Worm (Caenorhabditis elegans) whole organism, midembryonic: ENCODE data around the gene cyp-25A1.

ENCODE experiments used
- T22C8.4 ChIP-seq: fragments of 200-800 bp; sonication (Bioruptor generic); IDR thresholded peaks from 2 replicates; pipeline ENCODE4 v1.3.6; 2022; ENCODE audit warnings: missing genetic modification characterization, missing compliant biosample characterization
- cog-1 ChIP-seq: sonication (generic microtip); optimal IDR thresholded peaks from 2 replicates; lab custom pipeline; 2016; ENCODE audit warnings: missing genetic modification characterization, missing compliant biosample characterization
- flt-1 ChIP-seq: fragments of 200-800 bp; sonication (Bioruptor generic); IDR thresholded peaks from 2 replicates; pipeline ENCODE4 v1.3.6; 2022; ENCODE audit warnings: missing genetic modification characterization, missing compliant biosample characterization
- klf-2 ChIP-seq: fragments of 200-800 bp; sonication (Bioruptor generic); conservative IDR thresholded peaks from 2 replicates; pipeline ENCODE4 v1.3.6; 2022; ENCODE audit warnings: missing genetic modification reagents, missing genetic modification characterization, missing compliant biosample characterization
- med-1 ChIP-seq: sonication (generic microtip); optimal IDR thresholded peaks from 2 replicates; lab custom pipeline; 2017; ENCODE audit warnings: missing genetic modification characterization, mild to moderate bottlenecking, missing compliant biosample characterization, antibody characterized with exemption, missing genetic modification reagents; ENCODE audit not compliant: insufficient read depth
- ref-1 ChIP-seq: fragments of 200-800 bp; sonication (Bioruptor generic); conservative IDR thresholded peaks from 2 replicates; pipeline ENCODE4 v1.3.6; 2022; ENCODE audit warnings: missing genetic modification reagents, missing genetic modification characterization, missing compliant biosample characterization
- tab-1 ChIP-seq: fragments of 200-800 bp; sonication (Bioruptor generic); IDR thresholded peaks from 2 replicates; pipeline ENCODE4 v1.3.6; 2022; ENCODE audit warnings: missing genetic modification characterization, missing compliant biosample characterization
- ztf-23 ChIP-seq: fragments of 200-800 bp; sonication (Bioruptor generic); IDR thresholded peaks from 2 replicates; pipeline ENCODE4 v1.3.6; 2022; ENCODE audit warnings: missing genetic modification reagents, missing genetic modification characterization, missing compliant biosample characterization
- ztf-29 ChIP-seq: fragments of 200-800 bp; sonication (Bioruptor generic); IDR thresholded peaks from 2 replicates; pipeline ENCODE4 v1.3.6; 2022; ENCODE audit warnings: missing genetic modification reagents, missing genetic modification characterization, missing compliant biosample characterization

Gene cyp-25A1

DNA sequence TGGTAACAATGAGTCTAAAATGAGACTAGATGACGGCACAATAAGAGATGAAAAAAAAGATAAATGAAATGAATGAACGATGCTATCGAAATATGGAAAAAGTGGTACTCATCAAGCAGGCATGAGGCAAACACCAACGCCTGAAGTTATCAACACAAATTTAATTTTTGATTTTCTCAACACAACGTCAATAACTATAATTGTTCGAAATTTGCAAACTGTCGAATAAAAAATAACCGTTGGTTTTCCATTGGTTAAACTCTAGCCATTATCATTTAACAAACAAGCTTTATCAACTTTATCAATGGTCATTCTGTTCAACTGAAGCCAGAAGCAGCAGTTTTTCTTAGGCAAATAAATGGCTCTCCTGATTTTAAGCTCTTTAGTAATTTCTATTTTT lies at the start of gene cyp-25A1:
Gene cyp-25A1, plus strand, starts transcription at position 301 of the 400 bp plus-strand sequence.
- TF ChIP-seq flt-1 (GFP tag; lab: Robert Waterston, UW) (no peak), med-1 (GFP tag; lab: Kevin White, UChicago) (no peak)

- no peak for TF ChIP-seq med-1 (GFP tag; lab: Kevin White, UChicago)
- no peak for TF ChIP-seq T22C8.4 (GFP tag; lab: Robert Waterston, UW)
- no peak for TF ChIP-seq ref-1 (GFP tag; lab: Robert Waterston, UW)
- TF ChIP-seq flt-1 (GFP tag; lab: Robert Waterston, UW): no peak
- TF ChIP-seq ztf-29 (GFP tag; lab: Robert Waterston, UW): no peak
- TF ChIP-seq tab-1 (GFP tag; lab: Robert Waterston, UW): no peak
- TF ChIP-seq ztf-23: no peak
- TF ChIP-seq klf-2 (GFP tag; lab: Robert Waterston, UW): no peak
Measured at ce11 chrIII:3782853-3783252, 49.5 kb upstream of the cyp-25A1 start.

ce11 chrIII:3783914-3784313 lies 48.5 kb upstream of the cyp-25A1 start:
- TF ChIP-seq ref-1 (GFP tag; lab: Robert Waterston, UW) (no peak), klf-2 (GFP tag; lab: Robert Waterston, UW) (no peak), flt-1 (GFP tag; lab: Robert Waterston, UW) (no peak)

- TF ChIP-seq ref-1 (GFP tag; lab: Robert Waterston, UW): no peak
- TF ChIP-seq ztf-29 (GFP tag; lab: Robert Waterston, UW): peak; percentile 32; the same call in 1 of the 2 replicates
Measured at ce11 chrIII:3785094-3785493, 47.3 kb upstream of the cyp-25A1 start.

DNA sequence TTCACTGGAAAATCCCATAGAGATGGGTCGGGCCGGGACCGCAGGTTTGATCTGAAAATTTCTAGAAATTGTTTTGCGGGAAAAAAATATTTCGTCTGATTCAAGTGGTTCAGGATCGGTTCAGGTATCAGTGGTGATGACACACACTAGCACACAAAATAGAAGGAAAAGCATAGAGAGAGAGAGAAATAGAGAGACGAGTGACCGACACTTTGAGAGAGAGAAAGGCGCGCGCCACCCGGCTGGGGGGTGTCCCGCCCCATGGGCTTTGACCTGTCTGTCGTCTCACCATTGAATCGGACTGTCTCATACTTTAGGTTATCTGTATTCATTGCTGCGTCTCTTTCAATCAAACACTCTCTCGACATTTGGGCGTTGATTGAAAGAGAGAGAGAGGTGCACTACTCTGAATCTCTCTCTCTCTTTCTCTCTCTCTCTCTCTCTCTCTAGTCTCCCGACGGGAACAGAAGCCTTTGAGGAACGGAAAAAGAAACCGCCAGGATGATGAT lies 45.9 kb upstream of the cyp-25A1 start, which contains the start of gene acy-3:
Gene acy-3, minus strand, starts transcription at position 51 of the 509 bp plus-strand sequence.
- TF ChIP-seq tab-1 (GFP tag; lab: Robert Waterston, UW): 0 out of 2 replicates have a peak, but pooled peaks have one; percentile 27
- no peak for TF ChIP-seq flt-1 (GFP tag; lab: Robert Waterston, UW)

DNA sequence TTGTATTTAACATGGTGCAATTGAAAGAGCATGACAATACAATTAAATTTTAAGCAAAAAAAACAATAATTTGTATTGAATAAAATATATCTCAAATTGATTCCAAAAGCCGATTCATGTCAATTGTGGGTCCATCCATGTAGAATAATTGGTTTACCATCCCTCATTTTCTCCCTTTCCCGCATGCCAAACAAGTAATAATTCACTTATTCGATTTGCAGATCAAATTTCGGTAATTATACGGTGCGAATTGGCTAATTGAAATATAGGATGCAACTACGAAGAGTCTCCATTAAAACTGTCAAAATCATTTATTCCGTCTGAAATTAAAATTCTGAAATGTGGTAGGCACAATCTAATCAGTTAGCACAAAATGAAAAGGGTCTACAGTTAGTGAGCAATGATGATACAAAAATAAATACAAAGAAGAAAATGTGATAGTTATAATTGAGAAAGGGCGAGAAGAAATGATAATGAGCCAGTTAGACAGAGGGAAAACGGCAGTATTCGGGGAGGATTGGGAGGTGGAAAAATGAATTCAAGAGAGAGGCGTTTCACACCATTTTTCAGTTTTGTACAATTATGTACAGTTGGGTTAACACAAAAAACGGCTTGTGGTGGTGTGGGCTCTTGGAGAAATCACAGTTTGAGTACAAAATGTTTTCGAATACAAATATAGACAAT lies 42.6 kb upstream of the cyp-25A1 start:
- no peak for TF ChIP-seq klf-2 (GFP tag; lab: Robert Waterston, UW)
- no peak for TF ChIP-seq ztf-29 (GFP tag; lab: Robert Waterston, UW)

DNA sequence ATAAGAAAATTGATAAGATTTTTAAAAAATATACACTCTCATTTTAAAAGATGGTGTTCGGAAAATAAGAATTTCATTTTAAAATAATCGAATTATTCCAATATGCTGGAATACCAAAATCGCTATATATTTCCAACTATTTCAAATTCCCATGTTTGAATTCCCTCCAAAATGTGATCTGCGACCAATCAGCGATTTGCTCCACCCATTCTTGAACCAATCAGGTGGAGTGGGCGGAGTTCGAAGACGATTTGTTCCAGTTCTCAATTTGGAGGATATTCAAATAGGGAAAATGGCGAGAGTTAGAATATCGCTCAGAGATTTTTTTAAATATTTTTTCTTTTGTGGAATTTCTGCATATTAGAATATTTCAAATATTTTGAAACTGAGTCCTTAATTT lies 41.5 kb upstream of the cyp-25A1 start:
- TF ChIP-seq cog-1 (tag; lab: Kevin White, UChicago) (no peak), flt-1 (GFP tag; lab: Robert Waterston, UW) (no peak)

DNA sequence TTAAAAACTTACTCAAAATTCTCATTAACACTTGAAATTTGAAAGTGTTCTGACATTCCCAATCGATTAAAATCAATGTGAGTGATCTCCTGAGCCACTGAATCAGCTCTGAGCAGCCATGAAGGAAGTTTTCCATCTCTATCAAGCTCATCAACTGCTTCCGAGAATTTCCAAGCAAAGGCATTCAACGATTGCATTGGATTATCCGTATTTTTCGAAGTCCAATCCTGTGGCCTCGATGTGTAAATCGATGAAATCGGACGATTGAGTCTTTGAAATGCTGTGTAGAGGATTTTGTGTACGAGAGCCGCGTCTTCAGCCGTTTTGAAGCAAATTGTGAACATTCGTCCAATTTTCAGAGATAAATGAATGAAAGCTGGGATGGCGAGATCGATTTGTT lies 36.5 kb upstream of the cyp-25A1 start:
- TF ChIP-seq ztf-23 (no peak), flt-1 (GFP tag; lab: Robert Waterston, UW) (no peak)

DNA sequence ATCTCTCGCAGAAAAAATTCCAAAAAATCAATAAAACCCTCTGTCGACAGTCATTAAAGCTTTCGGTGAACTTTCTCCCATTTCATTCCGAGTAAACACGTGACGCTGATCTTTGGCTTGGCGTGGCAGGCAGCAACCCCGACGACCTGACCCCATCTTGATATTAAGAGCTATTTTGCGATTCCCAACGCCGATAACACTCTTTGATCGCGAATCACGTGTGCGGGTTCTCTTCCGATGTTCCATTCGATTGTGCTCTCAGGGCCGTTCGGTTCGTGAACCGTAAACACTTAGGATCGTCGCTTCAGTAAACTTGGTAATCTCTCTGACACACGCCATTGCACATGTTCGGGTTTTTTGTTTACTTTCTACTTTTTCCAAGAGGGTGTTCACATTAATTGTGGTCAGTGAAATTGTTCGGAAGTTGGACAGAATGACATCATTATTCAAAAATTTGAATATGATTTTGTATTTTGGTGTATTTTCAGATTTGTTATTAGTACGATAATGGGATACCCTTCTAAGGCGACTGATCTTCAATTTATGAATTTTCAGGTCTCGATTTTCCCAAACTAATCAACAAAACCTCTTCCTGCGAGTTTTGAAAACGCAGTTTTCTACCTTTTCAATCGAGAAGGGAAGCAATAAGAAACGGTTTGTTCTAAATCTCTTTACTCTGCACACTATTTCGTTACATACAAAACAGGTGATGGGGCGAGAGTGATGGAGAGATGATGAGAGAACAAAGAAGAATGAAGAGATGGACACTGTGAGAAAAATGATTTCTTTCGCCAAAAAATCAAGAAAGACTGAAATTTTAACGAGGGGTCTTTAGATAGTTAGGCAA lies 35.0 kb upstream of the cyp-25A1 start:
- no peak for TF ChIP-seq ztf-23
- TF ChIP-seq med-1 (GFP tag; lab: Kevin White, UChicago): no peak
- TF ChIP-seq tab-1 (GFP tag; lab: Robert Waterston, UW): no peak
- TF ChIP-seq flt-1 (GFP tag; lab: Robert Waterston, UW): no peak
- 0 out of 2 replicates have a peak, but pooled peaks have one; percentile 8 for TF ChIP-seq T22C8.4 (GFP tag; lab: Robert Waterston, UW)

- no peak for TF ChIP-seq klf-2 (GFP tag; lab: Robert Waterston, UW)
- TF ChIP-seq cog-1 (tag; lab: Kevin White, UChicago): no peak
- TF ChIP-seq ztf-23: no peak
- TF ChIP-seq ztf-29 (GFP tag; lab: Robert Waterston, UW): no peak
- no peak for TF ChIP-seq ref-1 (GFP tag; lab: Robert Waterston, UW)
- TF ChIP-seq flt-1 (GFP tag; lab: Robert Waterston, UW): no peak
- no peak for TF ChIP-seq T22C8.4 (GFP tag; lab: Robert Waterston, UW)
- TF ChIP-seq tab-1 (GFP tag; lab: Robert Waterston, UW): no peak
- TF ChIP-seq med-1 (GFP tag; lab: Kevin White, UChicago): no peak
Measured at ce11 chrIII:3798416-3798815, 34.0 kb upstream of the cyp-25A1 start.

- TF ChIP-seq tab-1 (GFP tag; lab: Robert Waterston, UW) (no peak), ztf-23 (0 out of 2 replicates have a peak, but pooled peaks have one; percentile 34)
Measured at ce11 chrIII:3799213-3799612, 33.2 kb upstream of the cyp-25A1 start.
